Fruit fly (Drosophila melanogaster): ENCODE measurements around the gene eRF1.

The eRF1 gene

dm6 chr3L:20384086-20384810 is 36.1 kb downstream of the eRF1 start, which contains the start of the genes CG5498 and fbl (continued):
- TF ChIP-seq CG16813 (GFP tag; IDR thresholded peaks at IDR 0.05; ENCODE audit: partially characterized antibody), result no peak
- no peak for TF ChIP-seq CG2199 (GFP tag; IDR thresholded peaks at IDR 0.05)
- TF ChIP-seq HHEX (GFP tag; optimal IDR thresholded peaks at IDR 0.05), result no peak
- peak; percentile 31 for TF ChIP-seq grn (GFP tag; optimal IDR thresholded peaks at IDR 0.05)
- TF ChIP-seq slp2 (GFP tag; optimal IDR thresholded peaks at IDR 0.05), result no peak
- no peak for TF ChIP-seq trh (GFP tag; optimal IDR thresholded peaks at IDR 0.05)
- TF ChIP-seq CG7372 (GFP tag; IDR thresholded peaks at IDR 0.05), result 0 out of 2 replicates have a peak, but pooled peaks have one; percentile 29
- no peak for TF ChIP-seq CG10959 (GFP tag; IDR thresholded peaks at IDR 0.05)
- no peak for TF ChIP-seq CG7963 (GFP tag; IDR thresholded peaks at IDR 0.05; ENCODE audit: partially characterized antibody)
- peak; percentile 34 for TF ChIP-seq zen (tag; optimal IDR thresholded peaks at IDR 0.05)
- TF ChIP-seq CG17829 (tag; optimal IDR thresholded peaks at IDR 0.05), result peak; percentile 74
- peak; percentile 52 for TF ChIP-seq CG10979 (tag; optimal IDR thresholded peaks at IDR 0.05)
- no peak for TF ChIP-seq CG3726 (GFP tag; IDR thresholded peaks at IDR 0.05)
- TF ChIP-seq maf-S (GFP tag; optimal IDR thresholded peaks at IDR 0.05), result no peak
- TF ChIP-seq CG30020 (tag; optimal IDR thresholded peaks at IDR 0.05), result peak; percentile 64
- no peak for TF ChIP-seq CG4707 (GFP tag; optimal IDR thresholded peaks at IDR 0.05)
- TF ChIP-seq CG42726 (GFP tag; IDR thresholded peaks at IDR 0.05; ENCODE audit: partially characterized antibody), result 0 out of 2 replicates have a peak, but pooled peaks have one; percentile 15
- peak; percentile 32 for TF ChIP-seq kni (GFP tag; optimal IDR thresholded peaks at IDR 0.05)
- peak; percentile 65 for TF ChIP-seq CG9727 (GFP tag; optimal IDR thresholded peaks at IDR 0.05)
- peak; percentile 41 for TF ChIP-seq gcm (GFP tag; optimal IDR thresholded peaks at IDR 0.05)
- TF ChIP-seq sqz (GFP tag; optimal IDR thresholded peaks at IDR 0.05), result no peak
- peak; percentile 13 for TF ChIP-seq YL-1 (GFP tag; optimal IDR thresholded peaks at IDR 0.05)
- TF ChIP-seq Hr39 (optimal IDR thresholded peaks at IDR 0.05), result no peak
- TF ChIP-seq so (GFP tag; IDR thresholded peaks at IDR 0.05), result no peak
- peak; percentile 31 for TF ChIP-seq CG1647 (GFP tag; optimal IDR thresholded peaks at IDR 0.05)
- no peak for TF ChIP-seq Dfd (GFP tag; optimal IDR thresholded peaks at IDR 0.05)
- peak; percentile 65 for TF ChIP-seq bcd (GFP tag; optimal IDR thresholded peaks at IDR 0.05)
- TF ChIP-seq CG11560 (tag; IDR thresholded peaks at IDR 0.05), result no peak
- TF ChIP-seq CG3407 (GFP tag; optimal IDR thresholded peaks at IDR 0.05), result no peak
- no peak for TF ChIP-seq Awh (GFP tag; IDR thresholded peaks at IDR 0.05)
- TF ChIP-seq CG18599 (GFP tag; optimal IDR thresholded peaks at IDR 0.05), result peak; percentile 77
- no peak for TF ChIP-seq CG10462 (GFP tag; optimal IDR thresholded peaks at IDR 0.05)
- TF ChIP-seq cato (GFP tag; optimal IDR thresholded peaks at IDR 0.05; ENCODE audit: borderline replicate concordance), result peak; percentile 47
- no peak for TF ChIP-seq ssp (GFP tag; IDR thresholded peaks at IDR 0.05)
- TF ChIP-seq Optix (GFP tag; IDR thresholded peaks at IDR 0.05), result no peak
- TF ChIP-seq Dad (GFP tag; optimal IDR thresholded peaks at IDR 0.05), result peak; percentile 38
- peak; percentile 47 for TF ChIP-seq CG8388 (GFP tag; optimal IDR thresholded peaks at IDR 0.05)
- TF ChIP-seq ftz-f1 (GFP tag; optimal IDR thresholded peaks at IDR 0.05), result no peak
- peak; percentile 45 for TF ChIP-seq Camta (GFP tag; optimal IDR thresholded peaks at IDR 0.05)
- no peak for TF ChIP-seq Abd-B (GFP tag; optimal IDR thresholded peaks at IDR 0.05)

dm6 chr3L:20385006-20385405 is 36.9 kb downstream of the eRF1 start:
- TF ChIP-seq CG10366 (GFP tag; IDR thresholded peaks at IDR 0.05) (no peak), sens (GFP tag) (peak; percentile 61), MTF-1 (GFP tag; optimal IDR thresholded peaks at IDR 0.05; ENCODE audit: borderline replicate concordance) (no peak)

Measured in whole organism, embryonic.